Fruit fly (Drosophila melanogaster): ENCODE results near the gene Snoo.
A peak's percentile ranks its signal among the peaks of the same experiment; 100 is the strongest.

Gene Snoo

dm6 chr2L:7957068-7957868 is 26.7 kb downstream of the Snoo start:
- TF ChIP-seq Spps (tag; optimal IDR thresholded peaks at IDR 0.05) (no peak), Xrp1 (GFP tag; IDR thresholded peaks at IDR 0.05) (peak; percentile 50; the same call in 1 of the 2 replicates), so (GFP tag; IDR thresholded peaks at IDR 0.05) (peak; percentile 65; the same call in 2 of the 3 replicates), CG17361 (GFP tag; IDR thresholded peaks at IDR 0.05) (peak; percentile 67; the same call in 2 of the 3 replicates), HLH54F (GFP tag; optimal IDR thresholded peaks at IDR 0.05) (peak; percentile 54), dpn (GFP tag; optimal IDR thresholded peaks at IDR 0.05) (peak; percentile 29 to 31), grau (tag; optimal IDR thresholded peaks at IDR 0.05) (peak; percentile 74), CG8290 (GFP tag; optimal IDR thresholded peaks at IDR 0.05) (no peak), CG8290 (tag; optimal IDR thresholded peaks at IDR 0.05) (peak in 1 of 2 experiments; percentile 23), Neu2 (GFP tag; optimal IDR thresholded peaks at IDR 0.05; ENCODE audit: borderline replicate concordance) (no peak), D19B (GFP tag; optimal IDR thresholded peaks at IDR 0.05) (peak; percentile 9), Oaz (GFP tag; IDR thresholded peaks at IDR 0.05) (peak; percentile 49), CG1832 (GFP tag; optimal IDR thresholded peaks at IDR 0.05) (no peak), Rfx (GFP tag; IDR thresholded peaks at IDR 0.05) (0 out of 2 replicates have a peak, but pooled peaks have one; percentile 31), CG17359 (tag; optimal IDR thresholded peaks at IDR 0.05) (peak; percentile 35), Eip74EF (GFP tag; optimal IDR thresholded peaks at IDR 0.05) (peak in 1 of 2 experiments; percentile 56), ken (GFP tag; IDR thresholded peaks at IDR 0.05) (0 out of 3 replicates have a peak, but pooled peaks have one; percentile 33), CG32767 (GFP tag; IDR thresholded peaks at IDR 0.05) (peak; percentile 64; the same call in 1 of the 2 replicates), nmo (GFP tag; optimal IDR thresholded peaks at IDR 0.05) (peak; percentile 62), Max (GFP tag; optimal IDR thresholded peaks at IDR 0.05) (peak; percentile 6), Doc2 (GFP tag; IDR thresholded peaks at IDR 0.05) (no peak), CG3726 (GFP tag; IDR thresholded peaks at IDR 0.05) (peak; percentile 36; the same call in 1 of the 3 replicates), oc (tag; optimal IDR thresholded peaks at IDR 0.05) (peak; percentile 5), Ptx1 (GFP tag; IDR thresholded peaks at IDR 0.05) (peak; percentile 65), pan (optimal IDR thresholded peaks at IDR 0.05) (no peak), pan (GFP tag; optimal IDR thresholded peaks at IDR 0.05 in 1 of 2, IDR thresholded peaks at IDR 0.05 in 1 of 2) (peak in 1 of 2 experiments; percentile 18), CG13296 (GFP tag; optimal IDR thresholded peaks at IDR 0.05) (peak; percentile 35), dmrt11E (tag; optimal IDR thresholded peaks at IDR 0.05) (peak; percentile 0), CG10147 (GFP tag; optimal IDR thresholded peaks at IDR 0.05) (peak; percentile 38), PHDP (tag; optimal IDR thresholded peaks at IDR 0.05) (peak; percentile 57), tgo (GFP tag; IDR thresholded peaks at IDR 0.05) (peak; percentile 64; the same call in 2 of the 3 replicates), Dbx (GFP tag; IDR thresholded peaks at IDR 0.05) (peak; percentile 38; the same call in 1 of the 3 replicates), CG4820 (GFP tag; optimal IDR thresholded peaks at IDR 0.05) (no peak), CG10366 (GFP tag; IDR thresholded peaks at IDR 0.05) (peak; percentile 61), ap (GFP tag; IDR thresholded peaks at IDR 0.05) (peak; percentile 70), CG10321 (GFP tag; IDR thresholded peaks at IDR 0.05) (0 out of 2 replicates have a peak, but pooled peaks have one; percentile 10), unpg (GFP tag; optimal IDR thresholded peaks at IDR 0.05) (peak; percentile 55), sim (GFP tag; IDR thresholded peaks at IDR 0.05) (no peak), Six4 (GFP tag; optimal IDR thresholded peaks at IDR 0.05) (peak; percentile 53), HmgD (GFP tag; optimal IDR thresholded peaks at IDR 0.05) (no peak), aop (GFP tag; IDR thresholded peaks at IDR 0.05) (no peak), D19A (tag; optimal IDR thresholded peaks at IDR 0.05) (peak; percentile 57), CG1602 (GFP tag; optimal IDR thresholded peaks at IDR 0.05) (peak; percentile 26), caup (GFP tag; optimal IDR thresholded peaks at IDR 0.05; ENCODE audit: severe bottlenecking) (peak; percentile 35), CG3281 (GFP tag; optimal IDR thresholded peaks at IDR 0.05) (peak; percentile 26), run (tag; optimal IDR thresholded peaks at IDR 0.05) (no peak), CG12391 (tag; optimal IDR thresholded peaks at IDR 0.05) (peak; percentile 39), CG12219 (GFP tag; optimal IDR thresholded peaks at IDR 0.05) (peak; percentile 16), bcd (GFP tag; optimal IDR thresholded peaks at IDR 0.05) (peak; percentile 30)

Measured in whole organism, embryonic.